Worm (Caenorhabditis elegans): ENCODE results near the gene C09B9.85.

DNA sequence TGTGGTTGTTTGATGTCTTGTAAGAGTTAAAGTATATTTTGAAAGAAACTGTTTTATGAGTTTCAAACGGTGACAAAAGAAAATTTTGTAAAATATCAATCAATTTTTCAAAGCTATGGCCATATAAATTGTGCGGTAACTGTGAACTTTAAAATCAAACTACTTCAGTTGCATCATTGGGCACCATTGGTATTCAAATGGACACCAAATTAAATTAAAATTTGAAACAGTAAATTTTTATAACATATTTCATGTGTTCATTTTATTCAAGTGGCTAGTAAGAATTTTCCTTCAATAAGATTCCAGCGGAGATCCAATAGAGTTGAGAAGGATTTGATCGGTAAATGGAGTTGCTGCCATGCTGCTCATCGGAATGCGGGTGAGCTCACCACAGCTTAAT is 5.8 kb upstream of the C09B9.85 start:
- TF ChIP-seq ama-1 (optimal IDR thresholded peaks at IDR 0.05) (no peak), F13C5.2 (tag; optimal IDR thresholded peaks at IDR 0.05) (no peak), hnd-1 (tag; optimal IDR thresholded peaks at IDR 0.05) (no peak), scrt-1 (GFP tag; IDR thresholded peaks at IDR 0.05) (no peak), tra-4 (tag; optimal IDR thresholded peaks at IDR 0.05) (no peak), hmg-4 (GFP tag; optimal IDR thresholded peaks at IDR 0.05) (no peak), B0310.2 (tag; optimal IDR thresholded peaks at IDR 0.05) (no peak), hmbx-1 (tag; optimal IDR thresholded peaks at IDR 0.05) (no peak), tbx-11 (GFP tag; IDR thresholded peaks at IDR 0.05) (no peak), flt-1 (GFP tag; IDR thresholded peaks at IDR 0.05) (no peak), tbx-37 (GFP tag; conservative IDR thresholded peaks at IDR 0.05) (no peak), aly-1 (tag; optimal IDR thresholded peaks at IDR 0.05) (no peak)

Measured in whole organism, early embryonic.